Worm (Caenorhabditis elegans) whole organism, L4 larva: ENCODE data around the gene srj-21.

Experiments used
- D1046.2 ChIP-seq: fragments of 200-800 bp; sonication (Bioruptor generic); IDR thresholded peaks from 2 replicates; pipeline ENCODE4 v1.3.6; 2022; ENCODE audit warnings: missing genetic modification characterization, missing compliant biosample characterization
- F26F4.8 ChIP-seq: fragments of 200-800 bp; sonication (Bioruptor generic); conservative IDR thresholded peaks from 2 replicates; pipeline ENCODE4 v1.3.6; 2022; ENCODE audit warnings: missing genetic modification characterization, missing compliant biosample characterization
- F49E8.2 ChIP-seq: sonication (generic microtip); optimal IDR thresholded peaks from 2 replicates; lab custom pipeline; 2016; ENCODE audit warnings: missing compliant biosample characterization, mild to moderate bottlenecking, missing genetic modification characterization, borderline replicate concordance
- T20F7.1 ChIP-seq: fragments of 200-800 bp; sonication (Bioruptor generic); optimal IDR thresholded peaks from 2 replicates; lab custom pipeline; 2018; ENCODE audit warnings: mild to moderate bottlenecking, missing genetic modification characterization, missing compliant biosample characterization
- T26A8.4 ChIP-seq: fragments of 200-800 bp; sonication (Bioruptor generic); IDR thresholded peaks from 2 replicates; pipeline ENCODE4 v1.3.6; 2022; ENCODE audit warnings: missing genetic modification characterization, missing compliant biosample characterization
- Y105C5A.15 ChIP-seq: fragments of 200-800 bp; sonication (Bioruptor generic); IDR thresholded peaks from 2 replicates; pipeline ENCODE4 v1.3.6; 2022; ENCODE audit warnings: missing genetic modification characterization, missing compliant biosample characterization
- Y48G9A.11 ChIP-seq: fragments of 200-800 bp; sonication (Bioruptor generic); IDR thresholded peaks from 2 replicates; pipeline ENCODE4 v1.3.6; 2022; ENCODE audit warnings: missing genetic modification reagents, missing genetic modification characterization, missing compliant biosample characterization
- Y5F2A.4 ChIP-seq: fragments of 200-800 bp; sonication (Bioruptor generic); optimal IDR thresholded peaks from 2 replicates; lab custom pipeline; 2018; ENCODE audit warnings: mild to moderate bottlenecking, missing genetic modification characterization, missing compliant biosample characterization
- Y75B8A.6 ChIP-seq: fragments of 200-800 bp; sonication (Bioruptor generic); IDR thresholded peaks from 2 replicates; pipeline ENCODE4 v1.3.6; 2022; ENCODE audit warnings: missing genetic modification reagents, missing genetic modification characterization, missing compliant biosample characterization
- ZK337.2 ChIP-seq: fragments of 200-800 bp; sonication (Bioruptor generic); IDR thresholded peaks from 2 replicates; pipeline ENCODE4 v1.3.6; 2022; ENCODE audit warnings: missing genetic modification reagents, missing genetic modification characterization, missing compliant biosample characterization
- ZK546.5 ChIP-seq, 2 experiments: sonication (generic microtip); optimal IDR thresholded peaks; 2 replicates each; lab custom pipeline; 2017; ENCODE audit warnings: missing biosample characterization in 2 of 2, missing genetic modification characterization in 2 of 2
- attf-4 ChIP-seq: sonication (generic microtip); optimal IDR thresholded peaks from 3 replicates; lab custom pipeline; 2017; ENCODE audit warnings: missing biosample characterization, missing genetic modification characterization
- ceh-20 ChIP-seq: fragments of 200-800 bp; sonication (Bioruptor generic); IDR thresholded peaks from 2 replicates; pipeline ENCODE4 v1.3.6; 2022; ENCODE audit warnings: missing genetic modification reagents, missing genetic modification characterization, missing compliant biosample characterization
- ceh-28 ChIP-seq: fragments of 150-350 bp; optimal IDR thresholded peaks from 2 replicates; lab custom pipeline; 2014; ENCODE audit warnings: missing biosample characterization, missing genetic modification reagents, missing genetic modification characterization
- ceh-62 ChIP-seq: sonication (generic microtip); optimal IDR thresholded peaks from 2 replicates; lab custom pipeline; 2017; ENCODE audit warnings: missing biosample characterization, missing genetic modification characterization
- ces-1 ChIP-seq: fragments of 150-350 bp; sonication (generic microtip); optimal IDR thresholded peaks from 4 replicates; lab custom pipeline; 2014; ENCODE audit warnings: missing biosample characterization, missing genetic modification reagents, missing genetic modification characterization
- ctbp-1 ChIP-seq: fragments of 200-800 bp; sonication (Bioruptor generic); IDR thresholded peaks from 2 replicates; pipeline ENCODE4 v1.3.6; 2022; ENCODE audit warnings: missing genetic modification reagents, missing genetic modification characterization, missing compliant biosample characterization
- daf-16 ChIP-seq, 3 experiments: sonication (generic microtip); optimal IDR thresholded peaks; 2 replicates each; lab custom pipeline; 2016 to 2017; ENCODE audit warnings: missing genetic modification characterization in 3 of 3, missing genetic modification reagents in 3 of 3, mild to moderate bottlenecking in 2 of 3, missing compliant biosample characterization in 2 of 3, missing biosample characterization in 1 of 3, moderate library complexity in 1 of 3
- daf-19 ChIP-seq: fragments of 200-800 bp; sonication (Bioruptor generic); conservative IDR thresholded peaks from 2 replicates; pipeline ENCODE4 v1.3.6; 2022; ENCODE audit warnings: missing genetic modification characterization, missing compliant biosample characterization
- daf-8 ChIP-seq: fragments of 200-800 bp; sonication (Bioruptor generic); IDR thresholded peaks from 2 replicates; pipeline ENCODE4 v1.3.6; 2022; ENCODE audit warnings: missing genetic modification characterization, missing compliant biosample characterization
- dmd-8 ChIP-seq: fragments of 200-800 bp; sonication (Bioruptor generic); IDR thresholded peaks from 2 replicates; pipeline ENCODE4 v1.3.6; 2022; ENCODE audit warnings: missing genetic modification characterization, missing compliant biosample characterization
- dpl-1 ChIP-seq: fragments of 150-350 bp; optimal IDR thresholded peaks from 2 replicates; lab custom pipeline; 2014; ENCODE audit warnings: missing biosample characterization, missing genetic modification reagents, missing genetic modification characterization
- dve-1 ChIP-seq: sonication (generic microtip); optimal IDR thresholded peaks from 2 replicates; lab custom pipeline; 2017; ENCODE audit warnings: antibody characterized with exemption, mild to moderate bottlenecking, missing genetic modification characterization, missing compliant biosample characterization; ENCODE audit not compliant: insufficient read depth
- fkh-10 ChIP-seq: fragments of 150-350 bp; optimal IDR thresholded peaks from 2 replicates; lab custom pipeline; 2014; ENCODE audit warnings: missing biosample characterization, missing genetic modification reagents, missing genetic modification characterization
- hlh-30 ChIP-seq: sonication (generic microtip); optimal IDR thresholded peaks from 2 replicates; lab custom pipeline; 2017; ENCODE audit warnings: antibody characterized with exemption, mild to moderate bottlenecking, missing genetic modification characterization, missing compliant biosample characterization; ENCODE audit not compliant: insufficient read depth
- hmg-1.1 ChIP-seq: fragments of 200-800 bp; sonication (Bioruptor generic); IDR thresholded peaks from 2 replicates; pipeline ENCODE4 v1.3.6; 2022; ENCODE audit warnings: missing genetic modification reagents, missing genetic modification characterization, missing compliant biosample characterization
- jun-1 ChIP-seq: fragments of 150-350 bp; optimal IDR thresholded peaks from 2 replicates; lab custom pipeline; 2014; ENCODE audit warnings: missing biosample characterization, missing genetic modification reagents, missing genetic modification characterization
- lin-39 ChIP-seq: fragments of 150-350 bp; optimal IDR thresholded peaks from 2 replicates; lab custom pipeline; 2014; ENCODE audit warnings: missing biosample characterization, missing genetic modification reagents, missing genetic modification characterization
- madf-5 ChIP-seq, 2 experiments: fragments of 200-800 bp; sonication (Bioruptor generic); IDR thresholded peaks; 2 replicates each; pipeline ENCODE4 v1.3.6; 2022; ENCODE audit warnings: missing compliant biosample characterization in 2 of 2, missing genetic modification characterization in 2 of 2
- mdl-1 ChIP-seq, 2 experiments: fragments of 150-350 bp in 1 of 2; sonication (generic microtip) in 1 of 2; optimal IDR thresholded peaks; 2 replicates each; lab custom pipeline; 2014 to 2017; ENCODE audit warnings: missing biosample characterization in 2 of 2, missing genetic modification characterization in 2 of 2
- mes-2 ChIP-seq: sonication (generic microtip); optimal IDR thresholded peaks from 2 replicates; lab custom pipeline; 2016; ENCODE audit warnings: missing genotype, mild to moderate bottlenecking, missing genetic modification characterization, missing compliant biosample characterization; ENCODE audit not compliant: poor library complexity, severe bottlenecking
- nhr-10 ChIP-seq: fragments of 150-350 bp; optimal IDR thresholded peaks from 2 replicates; lab custom pipeline; 2014; ENCODE audit warnings: missing biosample characterization, missing genetic modification characterization
- nhr-102 ChIP-seq: sonication (generic microtip); optimal IDR thresholded peaks from 2 replicates; lab custom pipeline; 2016; ENCODE audit warnings: mild to moderate bottlenecking, missing genetic modification characterization, moderate library complexity, missing compliant biosample characterization
- nhr-11 ChIP-seq: fragments of 150-350 bp; optimal IDR thresholded peaks from 2 replicates; lab custom pipeline; 2014; ENCODE audit warnings: missing biosample characterization, missing genetic modification characterization
- nhr-237 ChIP-seq: sonication (generic microtip); optimal IDR thresholded peaks from 2 replicates; lab custom pipeline; 2017; ENCODE audit warnings: missing biosample characterization, missing genetic modification characterization
- nhr-28 ChIP-seq: fragments of 150-350 bp; optimal IDR thresholded peaks from 2 replicates; lab custom pipeline; 2014; ENCODE audit warnings: missing biosample characterization, missing genetic modification characterization
- nhr-41 ChIP-seq: fragments of 200-800 bp; sonication (Bioruptor generic); IDR thresholded peaks from 2 replicates; pipeline ENCODE4 v1.3.6; 2022; ENCODE audit warnings: missing genetic modification reagents, missing genetic modification characterization, missing compliant biosample characterization
- nhr-76 ChIP-seq: fragments of 150-350 bp; optimal IDR thresholded peaks from 2 replicates; lab custom pipeline; 2014; ENCODE audit warnings: missing biosample characterization, missing genetic modification characterization
- nhr-77 ChIP-seq: fragments of 150-350 bp; optimal IDR thresholded peaks from 2 replicates; lab custom pipeline; 2014; ENCODE audit warnings: missing biosample characterization, missing genetic modification characterization
- pqm-1 ChIP-seq: sonication (generic microtip); optimal IDR thresholded peaks from 2 replicates; lab custom pipeline; 2017; ENCODE audit warnings: missing biosample characterization, missing genetic modification characterization
- set-16 ChIP-seq: fragments of 200-800 bp; sonication (Bioruptor generic); IDR thresholded peaks from 2 replicates; pipeline ENCODE4 v1.3.6; 2022; ENCODE audit warnings: missing genetic modification reagents, missing genetic modification characterization, missing compliant biosample characterization
- tag-97 ChIP-seq: fragments of 200-800 bp; sonication (Bioruptor generic); IDR thresholded peaks from 2 replicates; pipeline ENCODE4 v1.3.6; 2022; ENCODE audit warnings: missing genetic modification characterization, missing compliant biosample characterization
- unc-62 ChIP-seq, 3 experiments: fragments of 150-350 bp in 1 of 3; sonication (generic microtip); optimal IDR thresholded peaks in 2 of 3; peaks in 1 of 3; 1 replicate in 1 of 3; 2 replicates in 2 of 3; lab custom pipeline; 2014 to 2017; ENCODE audit warnings: missing biosample characterization in 3 of 3, missing genetic modification characterization in 3 of 3, missing genetic modification reagents in 3 of 3, missing genotype in 1 of 3

Gene srj-21

DNA sequence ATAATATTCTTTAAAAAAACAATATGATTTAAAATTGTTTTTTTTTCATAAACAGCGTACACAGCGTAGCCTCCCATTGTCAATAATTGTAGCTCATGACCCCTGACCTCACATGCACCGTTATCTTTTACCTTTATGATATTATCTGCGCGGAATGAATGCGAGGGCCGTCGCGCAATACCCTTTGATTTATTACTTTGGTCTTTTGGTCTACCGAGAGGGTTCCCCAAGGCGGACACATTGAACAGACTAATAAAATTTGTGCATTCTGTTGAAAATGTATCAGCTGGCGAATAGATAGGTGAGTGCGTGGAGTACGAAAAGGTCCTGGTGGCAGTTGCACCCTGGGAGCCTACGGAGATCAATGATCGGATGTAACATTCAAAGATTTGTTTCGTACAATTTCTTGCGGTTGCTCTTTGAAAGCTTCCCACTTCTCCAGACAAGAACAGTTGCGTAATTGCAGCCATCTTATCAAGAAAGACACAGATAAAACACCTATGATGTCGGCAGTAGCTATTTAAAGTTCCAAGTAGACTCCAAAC lies 24.8 kb upstream of the srj-21 start:
- TF ChIP-seq daf-19 (GFP tag; lab: Robert Waterston, UW) (no peak), pqm-1 (tag; lab: Kevin White, UChicago) (no peak), ceh-20 (GFP tag; lab: Robert Waterston, UW) (peak; percentile 21; the same call in 1 of the 2 replicates), unc-62 (GFP tag; optimal IDR thresholded peaks at IDR 0.05 in 1 of 2; lab: Kevin White, UChicago) (peak in 1 of 2 experiments; percentile 80), unc-62 (tag; optimal IDR thresholded peaks at IDR 0.05; lab: Kevin White, UChicago) (no peak)

DNA sequence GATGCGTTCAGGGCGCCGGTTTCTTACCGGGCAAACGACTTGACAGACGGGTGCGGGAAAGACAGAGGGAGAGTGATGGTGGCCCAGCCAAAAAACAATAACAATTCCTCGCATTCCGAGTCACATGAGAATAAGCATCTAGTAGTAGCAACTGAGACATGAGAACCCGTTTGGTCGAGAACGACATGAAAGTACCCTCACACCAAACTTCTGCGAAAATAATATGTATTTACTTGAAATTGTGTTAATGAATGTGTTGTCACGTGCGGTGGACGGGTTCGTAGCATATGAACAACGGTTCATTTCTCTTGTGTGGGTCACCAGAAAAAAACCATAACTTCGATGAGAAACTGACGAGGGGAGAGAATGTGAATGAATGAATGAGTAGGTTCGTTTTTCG lies 24.3 kb upstream of the srj-21 start:
- TF ChIP-seq mdl-1 (tag; optimal IDR thresholded peaks at IDR 0.05; lab: Kevin White, UChicago) (peak in 1 of 2 experiments; percentile 49), nhr-237 (tag; lab: Kevin White, UChicago) (no peak), ZK546.5 (tag; optimal IDR thresholded peaks at IDR 0.05; lab: Kevin White, UChicago) (no peak), hlh-30 (tag; lab: Kevin White, UChicago) (peak; percentile 65), unc-62 (GFP tag; optimal IDR thresholded peaks at IDR 0.05 in 1 of 2; lab: Kevin White, UChicago) (peak in 1 of 2 experiments; percentile 26), unc-62 (tag; optimal IDR thresholded peaks at IDR 0.05; lab: Kevin White, UChicago) (no peak), D1046.2 (GFP tag; lab: Robert Waterston, UW) (no peak), Y75B8A.6 (GFP tag; lab: Robert Waterston, UW) (no peak), nhr-28 (tag; lab: Kevin White, UChicago) (peak; percentile 4), mes-2 (tag; lab: Kevin White, UChicago) (no peak), dve-1 (tag; lab: Kevin White, UChicago) (peak; percentile 6)

DNA sequence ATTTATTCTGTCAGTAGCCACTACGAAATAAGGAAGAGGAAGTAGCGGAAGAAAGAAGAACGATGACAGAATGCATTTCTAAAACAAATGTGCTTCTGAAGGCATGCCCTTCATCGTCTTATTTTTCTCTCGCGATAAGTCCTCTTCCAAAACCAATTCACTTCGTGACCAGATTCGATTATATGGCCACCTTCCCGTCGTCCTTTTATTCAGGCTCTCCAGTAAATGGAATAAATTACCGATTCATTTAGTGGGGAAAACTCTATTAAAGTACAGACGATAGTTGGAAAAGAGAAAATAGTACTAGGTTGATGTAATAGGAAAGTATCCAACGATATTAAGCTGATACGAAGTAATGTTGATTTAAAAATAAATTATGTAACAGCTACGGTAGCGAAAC lies 23.8 kb upstream of the srj-21 start:
- peak; percentile 86 for TF ChIP-seq ces-1 (GFP tag; lab: Kevin White, UChicago)
- TF ChIP-seq Y105C5A.15 (GFP tag; lab: Robert Waterston, UW) = no peak

DNA sequence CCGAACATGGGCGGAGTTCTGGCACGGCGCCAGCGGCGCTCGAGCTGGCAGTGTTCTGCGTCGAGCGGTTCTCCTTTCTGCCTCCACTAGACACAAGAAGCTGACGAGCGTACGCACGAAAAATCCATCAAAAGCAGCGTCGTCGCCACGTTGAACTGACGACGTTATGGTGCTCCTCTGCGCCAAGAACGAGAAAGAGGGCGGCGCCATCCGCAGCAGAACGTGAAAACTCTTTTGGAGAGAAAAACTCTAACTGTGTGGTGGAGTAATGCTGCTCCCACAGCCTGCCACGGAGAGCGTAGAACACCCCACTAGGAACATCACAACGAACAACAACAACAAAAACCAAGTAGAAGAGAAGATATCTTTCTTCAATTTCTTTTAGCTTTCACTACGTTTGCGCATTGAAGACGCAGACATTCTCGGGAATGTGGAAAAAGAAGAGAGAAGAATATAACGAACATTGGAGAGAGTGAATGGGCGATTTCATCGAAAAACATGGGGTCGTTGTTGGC lies 23.2 kb upstream of the srj-21 start:
- TF ChIP-seq dpl-1 (GFP tag; lab: Kevin White, UChicago) (no peak), jun-1 (tag; lab: Kevin White, UChicago) (no peak), ces-1 (GFP tag; lab: Kevin White, UChicago) (no peak), set-16 (GFP tag; lab: Robert Waterston, UW) (peak; percentile 75), Y48G9A.11 (GFP tag; lab: Robert Waterston, UW) (no peak), ceh-62 (no peak), daf-16 (GFP tag; optimal IDR thresholded peaks at IDR 0.05; lab: Kevin White, UChicago) (peak in 1 of 2 experiments; percentile 68), daf-16 (tag; optimal IDR thresholded peaks at IDR 0.05; lab: Kevin White, UChicago) (no peak), F49E8.2 (tag; lab: Kevin White, UChicago) (no peak), madf-5 (GFP tag; IDR thresholded peaks at IDR 0.05; lab: Robert Waterston, UW) (no peak), Y75B8A.6 (GFP tag; lab: Robert Waterston, UW) (no peak), dmd-8 (GFP tag; lab: Robert Waterston, UW) (no peak), fkh-10 (peak; percentile 40), nhr-102 (tag; lab: Kevin White, UChicago) (no peak), nhr-10 (no peak), nhr-76 (no peak), nhr-11 (peak; percentile 68), ctbp-1 (GFP tag; lab: Robert Waterston, UW) (0 out of 2 replicates have a peak, but pooled peaks have one; percentile 37), ZK337.2 (GFP tag; lab: Robert Waterston, UW) (no peak), T20F7.1 (no peak), Y5F2A.4 (GFP tag; lab: Kevin White, UChicago) (no peak), hmg-1.1 (GFP tag; lab: Robert Waterston, UW) (peak; percentile 55; the same call in 1 of the 2 replicates), tag-97 (no peak), nhr-41 (no peak), ceh-28 (tag; lab: Kevin White, UChicago) (no peak), attf-4 (tag; lab: Kevin White, UChicago) (no peak), F26F4.8 (no peak), lin-39 (no peak), daf-8 (GFP tag; lab: Robert Waterston, UW) (no peak), T26A8.4 (no peak), nhr-28 (tag; lab: Kevin White, UChicago) (peak; percentile 57), nhr-77 (tag; lab: Kevin White, UChicago) (no peak)
